Worm (Caenorhabditis elegans) whole organism, L4 larva: ENCODE data around the gene spsb-1.

Experiments
- D1046.2 ChIP-seq: fragments of 200-800 bp; sonication (Bioruptor generic); IDR thresholded peaks from 2 replicates; pipeline ENCODE4 v1.3.6; 2022; ENCODE audit warnings: missing genetic modification characterization, missing compliant biosample characterization
- F10B5.3 ChIP-seq: sonication (generic microtip); optimal IDR thresholded peaks from 2 replicates; lab custom pipeline; 2016; ENCODE audit warnings: mild to moderate bottlenecking, missing genetic modification characterization, missing compliant biosample characterization
- Y5F2A.4 ChIP-seq: fragments of 200-800 bp; sonication (Bioruptor generic); optimal IDR thresholded peaks from 2 replicates; lab custom pipeline; 2018; ENCODE audit warnings: mild to moderate bottlenecking, missing genetic modification characterization, missing compliant biosample characterization
- aha-1 ChIP-seq: fragments of 150-350 bp; peaks from one replicate; lab custom pipeline; 2014; ENCODE audit warnings: missing biosample characterization, missing genetic modification characterization
- aly-2 ChIP-seq: sonication (generic microtip); optimal IDR thresholded peaks from 2 replicates; lab custom pipeline; 2018; ENCODE audit warnings: missing biosample characterization, missing genetic modification characterization
- ama-1 ChIP-seq: fragments of 150-350 bp; optimal IDR thresholded peaks from 2 replicates; lab custom pipeline; 2014; ENCODE audit warnings: inconsistent platforms, mixed read lengths
- daf-16 ChIP-seq, 3 experiments: sonication (generic microtip); optimal IDR thresholded peaks; 2 replicates each; lab custom pipeline; 2016 to 2017; ENCODE audit warnings: missing genetic modification characterization in 3 of 3, missing genetic modification reagents in 3 of 3, mild to moderate bottlenecking in 2 of 3, missing compliant biosample characterization in 2 of 3, missing biosample characterization in 1 of 3, moderate library complexity in 1 of 3
- dmd-6 ChIP-seq: fragments of 200-800 bp; sonication (Bioruptor generic); IDR thresholded peaks from 2 replicates; pipeline ENCODE4 v1.3.6; 2022; ENCODE audit warnings: missing genetic modification reagents, missing genetic modification characterization, missing compliant biosample characterization
- duxl-1 ChIP-seq: sonication (generic microtip); optimal IDR thresholded peaks from 2 replicates; lab custom pipeline; 2016; ENCODE audit warnings: mild to moderate bottlenecking, missing genetic modification characterization, moderate library complexity, missing compliant biosample characterization; ENCODE audit not compliant: poor library complexity
- dve-1 ChIP-seq: sonication (generic microtip); optimal IDR thresholded peaks from 2 replicates; lab custom pipeline; 2017; ENCODE audit warnings: antibody characterized with exemption, mild to moderate bottlenecking, missing genetic modification characterization, missing compliant biosample characterization; ENCODE audit not compliant: insufficient read depth
- fkh-10 ChIP-seq: fragments of 150-350 bp; optimal IDR thresholded peaks from 2 replicates; lab custom pipeline; 2014; ENCODE audit warnings: missing biosample characterization, missing genetic modification reagents, missing genetic modification characterization
- hlh-11 ChIP-seq: fragments of 200-800 bp; sonication (Bioruptor generic); optimal IDR thresholded peaks from 2 replicates; lab custom pipeline; 2018; ENCODE audit warnings: mild to moderate bottlenecking, missing genetic modification characterization, missing compliant biosample characterization
- hlh-30 ChIP-seq: sonication (generic microtip); optimal IDR thresholded peaks from 2 replicates; lab custom pipeline; 2017; ENCODE audit warnings: antibody characterized with exemption, mild to moderate bottlenecking, missing genetic modification characterization, missing compliant biosample characterization; ENCODE audit not compliant: insufficient read depth
- hmg-1.1 ChIP-seq: fragments of 200-800 bp; sonication (Bioruptor generic); IDR thresholded peaks from 2 replicates; pipeline ENCODE4 v1.3.6; 2022; ENCODE audit warnings: missing genetic modification reagents, missing genetic modification characterization, missing compliant biosample characterization
- lim-7 ChIP-seq: fragments of 200-800 bp; sonication (Bioruptor generic); IDR thresholded peaks from 2 replicates; pipeline ENCODE4 v1.3.6; 2022; ENCODE audit warnings: missing genetic modification characterization, missing compliant biosample characterization
- lin-1 ChIP-seq: fragments of 200-800 bp; sonication (Bioruptor generic); IDR thresholded peaks from 2 replicates; pipeline ENCODE4 v1.3.6; 2022; ENCODE audit warnings: missing genetic modification reagents, missing genetic modification characterization, missing compliant biosample characterization
- lin-38 ChIP-seq: fragments of 200-800 bp; sonication (Bioruptor generic); IDR thresholded peaks from 2 replicates; pipeline ENCODE4 v1.3.6; 2022; ENCODE audit warnings: missing genetic modification reagents, missing genetic modification characterization, missing compliant biosample characterization
- madf-9 ChIP-seq: fragments of 200-800 bp; sonication (Bioruptor generic); conservative IDR thresholded peaks from 2 replicates; pipeline ENCODE4 v1.3.6; 2022; ENCODE audit warnings: missing genetic modification reagents, missing genetic modification characterization, missing compliant biosample characterization
- mep-1 ChIP-seq: fragments of 150-350 bp; sonication (generic microtip); optimal IDR thresholded peaks from 3 replicates; lab custom pipeline; 2014; ENCODE audit warnings: missing biosample characterization, missing genetic modification characterization
- mes-2 ChIP-seq: sonication (generic microtip); optimal IDR thresholded peaks from 2 replicates; lab custom pipeline; 2016; ENCODE audit warnings: missing genotype, mild to moderate bottlenecking, missing genetic modification characterization, missing compliant biosample characterization; ENCODE audit not compliant: poor library complexity, severe bottlenecking
- nhr-102 ChIP-seq: sonication (generic microtip); optimal IDR thresholded peaks from 2 replicates; lab custom pipeline; 2016; ENCODE audit warnings: mild to moderate bottlenecking, missing genetic modification characterization, moderate library complexity, missing compliant biosample characterization
- nhr-28 ChIP-seq: fragments of 150-350 bp; optimal IDR thresholded peaks from 2 replicates; lab custom pipeline; 2014; ENCODE audit warnings: missing biosample characterization, missing genetic modification characterization
- nhr-42 ChIP-seq: fragments of 200-800 bp; sonication (Bioruptor generic); IDR thresholded peaks from 2 replicates; pipeline ENCODE4 v1.3.6; 2022; ENCODE audit warnings: missing genetic modification characterization, missing compliant biosample characterization
- nhr-48 ChIP-seq: sonication (generic microtip); optimal IDR thresholded peaks from 2 replicates; lab custom pipeline; 2016; ENCODE audit warnings: mild to moderate bottlenecking, missing genetic modification characterization, missing compliant biosample characterization
- php-3 ChIP-seq: fragments of 200-800 bp; sonication (Bioruptor generic); IDR thresholded peaks from 2 replicates; pipeline ENCODE4 v1.3.6; 2022; ENCODE audit warnings: missing genetic modification reagents, missing genetic modification characterization, missing compliant biosample characterization
- pqm-1 ChIP-seq: sonication (generic microtip); optimal IDR thresholded peaks from 2 replicates; lab custom pipeline; 2017; ENCODE audit warnings: missing biosample characterization, missing genetic modification characterization
- rbr-2 ChIP-seq: sonication (generic microtip); optimal IDR thresholded peaks from 2 replicates; lab custom pipeline; 2016; ENCODE audit warnings: missing genotype, missing genetic modification characterization, missing compliant biosample characterization
- set-16 ChIP-seq: fragments of 200-800 bp; sonication (Bioruptor generic); IDR thresholded peaks from 2 replicates; pipeline ENCODE4 v1.3.6; 2022; ENCODE audit warnings: missing genetic modification reagents, missing genetic modification characterization, missing compliant biosample characterization
- snpc-1.2 ChIP-seq: fragments of 200-800 bp; sonication (Bioruptor generic); IDR thresholded peaks from 2 replicates; pipeline ENCODE4 v1.3.6; 2022; ENCODE audit warnings: missing genetic modification reagents, missing genetic modification characterization, missing compliant biosample characterization
- tra-1 ChIP-seq: fragments of 200-800 bp; sonication (Bioruptor generic); IDR thresholded peaks from 2 replicates; pipeline ENCODE4 v1.3.6; 2022; ENCODE audit warnings: missing genetic modification reagents, missing genetic modification characterization, missing compliant biosample characterization
- unc-62 ChIP-seq, 3 experiments: fragments of 150-350 bp in 1 of 3; sonication (generic microtip); optimal IDR thresholded peaks in 2 of 3; peaks in 1 of 3; 1 replicate in 1 of 3; 2 replicates in 2 of 3; lab custom pipeline; 2014 to 2017; ENCODE audit warnings: missing biosample characterization in 3 of 3, missing genetic modification characterization in 3 of 3, missing genetic modification reagents in 3 of 3, missing genotype in 1 of 3
- zfp-3 ChIP-seq: fragments of 200-800 bp; sonication (Bioruptor generic); conservative IDR thresholded peaks from 2 replicates; pipeline ENCODE4 v1.3.6; 2022; ENCODE audit warnings: missing genetic modification reagents, missing genetic modification characterization, missing compliant biosample characterization
- zip-11 ChIP-seq: fragments of 200-800 bp; sonication (Bioruptor generic); IDR thresholded peaks from 2 replicates; pipeline ENCODE4 v1.3.6; 2022; ENCODE audit warnings: missing genetic modification characterization, missing compliant biosample characterization

spsb-1 gene

DNA sequence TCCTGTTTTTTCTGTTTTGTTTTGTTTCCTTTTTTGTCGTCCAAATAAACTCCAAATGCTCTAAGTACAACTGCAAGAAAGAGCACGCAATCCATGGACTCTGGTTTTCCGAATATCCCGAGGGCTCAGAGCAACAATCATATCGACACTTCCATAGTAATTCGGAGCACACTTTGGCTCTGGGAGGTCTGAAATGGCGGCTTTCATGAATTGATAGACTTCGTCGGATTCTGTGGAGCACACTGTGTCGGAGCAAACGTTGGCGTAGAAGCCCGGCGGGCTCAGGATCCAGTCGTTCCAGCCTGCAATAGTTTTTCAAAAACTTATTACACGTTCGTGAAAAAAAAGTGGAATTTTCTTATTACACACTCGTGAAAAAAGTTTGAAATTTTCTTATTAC lies 48.3 kb downstream of the spsb-1 start:
- TF ChIP-seq nhr-42 (peak; percentile 55; the same call in 1 of the 2 replicates), zfp-3 (GFP tag; lab: Robert Waterston, UW) (0 out of 2 replicates have a peak, but pooled peaks have one; percentile 33), ama-1 (no peak), lin-38 (GFP tag; lab: Robert Waterston, UW) (no peak)

DNA sequence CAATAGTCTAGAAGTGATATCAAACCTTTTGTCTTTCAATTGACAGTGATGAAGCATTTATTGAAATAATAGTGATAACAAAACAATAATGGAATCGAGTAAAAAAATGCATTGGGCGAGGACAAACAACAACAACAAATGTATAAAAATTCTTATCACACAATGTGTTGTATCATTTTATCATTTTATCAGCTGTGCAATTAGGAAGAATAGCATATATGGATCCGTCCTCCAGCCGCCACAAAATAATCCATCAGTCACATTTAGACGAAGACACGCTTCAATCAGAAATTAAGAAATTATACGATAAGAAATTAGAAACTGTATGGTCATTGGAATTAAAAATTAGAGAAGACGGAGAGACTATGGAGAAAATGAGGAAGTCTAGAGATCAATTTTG lies 55.1 kb downstream of the spsb-1 start, which contains the start of gene tig-3:
tig-3 (minus strand) TSS at position 200 of the 400 bp plus-strand sequence.
- TF ChIP-seq lim-7 (GFP tag; lab: Robert Waterston, UW), result no peak
- peak; percentile 42; the same call in 1 of the 2 replicates for TF ChIP-seq php-3 (GFP tag; lab: Robert Waterston, UW)
- no peak for TF ChIP-seq madf-9 (GFP tag; lab: Robert Waterston, UW)
- peak; percentile 7 for TF ChIP-seq nhr-28 (tag; lab: Kevin White, UChicago)
- TF ChIP-seq dve-1 (tag; lab: Kevin White, UChicago), result peak; percentile 79
- no peak for TF ChIP-seq Y5F2A.4
- TF ChIP-seq hlh-11 (tag; lab: Kevin White, UChicago), result peak; percentile 73
- TF ChIP-seq nhr-48 (tag; lab: Kevin White, UChicago), result peak; percentile 75
- TF ChIP-seq dmd-6, result peak; percentile 94
- TF ChIP-seq daf-16 (GFP tag; optimal IDR thresholded peaks at IDR 0.05; lab: Kevin White, UChicago), result peak in 1 of 2 experiments; percentile 88
- TF ChIP-seq daf-16 (tag; optimal IDR thresholded peaks at IDR 0.05; lab: Kevin White, UChicago), result peak; percentile 75
- peak; percentile 64 for TF ChIP-seq nhr-102 (tag; lab: Kevin White, UChicago)
- TF ChIP-seq tra-1 (GFP tag; lab: Robert Waterston, UW), result 0 out of 2 replicates have a peak, but pooled peaks have one; percentile 43
- 0 out of 2 replicates have a peak, but pooled peaks have one; percentile 21 for TF ChIP-seq lin-1 (GFP tag; lab: Robert Waterston, UW)
- TF ChIP-seq zip-11 (GFP tag; lab: Robert Waterston, UW), result no peak
- peak; percentile 4 for TF ChIP-seq pqm-1 (tag; lab: Kevin White, UChicago)

DNA sequence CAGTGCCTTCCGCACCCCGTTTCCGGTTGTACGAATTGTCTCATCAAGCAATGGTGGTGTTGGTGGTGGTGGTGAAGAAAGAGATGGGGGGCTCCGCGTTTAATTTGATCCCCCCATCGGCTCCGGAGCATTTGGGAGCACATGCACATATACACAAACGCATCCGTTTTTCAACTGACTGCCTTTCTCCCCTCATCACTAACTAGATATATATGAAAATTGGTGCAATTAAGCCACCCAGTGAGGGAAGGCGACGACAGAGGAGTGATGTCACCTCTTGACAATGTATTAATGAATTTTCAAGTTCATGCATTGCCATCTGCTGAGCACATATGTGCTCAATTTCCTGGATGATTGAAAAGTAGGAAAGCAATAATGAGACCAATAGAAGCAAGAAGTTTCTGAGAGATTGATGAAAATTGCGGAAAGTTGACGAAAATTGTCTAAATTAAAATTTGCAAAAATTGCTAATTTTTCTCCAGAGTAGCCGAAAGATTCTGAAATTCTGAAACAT lies 57.5 kb downstream of the spsb-1 start:
- 0 out of 2 replicates have a peak, but pooled peaks have one; percentile 18 for TF ChIP-seq nhr-42
- TF ChIP-seq fkh-10 (GFP tag; lab: Kevin White, UChicago), result no peak
- peak; percentile 93 for TF ChIP-seq aha-1
- TF ChIP-seq set-16 (GFP tag; lab: Robert Waterston, UW), result 0 out of 2 replicates have a peak, but pooled peaks have one; percentile 11
- no peak for TF ChIP-seq snpc-1.2
- peak in 1 of 2 experiments; percentile 55 for TF ChIP-seq unc-62 (GFP tag; optimal IDR thresholded peaks at IDR 0.05 in 1 of 2; lab: Kevin White, UChicago)
- no peak for TF ChIP-seq unc-62 (tag; optimal IDR thresholded peaks at IDR 0.05; lab: Kevin White, UChicago)
- no peak for TF ChIP-seq aly-2 (tag; lab: Kevin White, UChicago)
- TF ChIP-seq, all 104 proteins: peak for 4

DNA sequence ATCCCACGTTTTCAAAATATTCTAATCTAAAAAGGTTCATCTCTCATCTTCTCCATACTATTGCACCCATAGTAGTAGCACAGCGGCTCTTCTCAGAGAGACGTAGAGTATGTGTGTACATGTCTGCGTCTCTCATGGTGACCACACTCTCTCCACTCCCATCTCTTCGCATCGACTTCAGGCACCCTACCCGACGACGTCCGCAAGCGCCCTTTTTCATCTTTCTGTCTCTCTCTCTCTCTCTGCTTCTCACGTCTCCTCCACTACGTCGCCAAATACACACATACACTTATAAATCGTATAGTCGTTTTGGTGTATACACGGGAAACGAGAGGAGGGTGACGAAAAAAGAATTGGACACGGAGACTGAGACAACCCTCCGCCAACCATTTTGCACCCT lies 59.3 kb downstream of the spsb-1 start:
- TF ChIP-seq F10B5.3 (tag; lab: Kevin White, UChicago) (no peak), mes-2 (tag; lab: Kevin White, UChicago) (peak; percentile 43), D1046.2 (GFP tag; lab: Robert Waterston, UW) (no peak), unc-62 (GFP tag; optimal IDR thresholded peaks at IDR 0.05 in 1 of 2; lab: Kevin White, UChicago) (peak in 1 of 2 experiments; percentile 83), unc-62 (tag; optimal IDR thresholded peaks at IDR 0.05; lab: Kevin White, UChicago) (no peak), aha-1 (peak; percentile 92), mep-1 (peak; percentile 42), duxl-1 (tag; lab: Kevin White, UChicago) (no peak), hlh-30 (tag; lab: Kevin White, UChicago) (peak; percentile 15), hmg-1.1 (GFP tag; lab: Robert Waterston, UW) (peak; percentile 67), rbr-2 (tag; lab: Kevin White, UChicago) (peak; percentile 32)
- TF ChIP-seq, all 104 proteins: peak for 7
